Worm (Caenorhabditis elegans) whole organism, mixed stage, embryonic: ENCODE data around the gene F47G3.4.

Source experiments
- M03D4.4 ChIP-seq: sonication (generic microtip); optimal IDR thresholded peaks from 2 replicates; lab custom pipeline; 2017; ENCODE audit warnings: mild to moderate bottlenecking, missing genetic modification characterization, missing compliant biosample characterization
- bed-3 ChIP-seq: fragments of 200-800 bp; sonication (Bioruptor generic); optimal IDR thresholded peaks from 3 replicates; lab custom pipeline; 2018; ENCODE audit warnings: mild to moderate bottlenecking, missing genetic modification characterization, moderate library complexity, missing compliant biosample characterization
- blmp-1 ChIP-seq: fragments of 150-350 bp; optimal IDR thresholded peaks from 2 replicates; lab custom pipeline; 2014; ENCODE audit warnings: missing biosample characterization, missing genetic modification characterization
- ceh-39 ChIP-seq: fragments of 150-350 bp; optimal IDR thresholded peaks from 2 replicates; lab custom pipeline; 2014; ENCODE audit warnings: missing biosample characterization, missing genetic modification characterization
- ceh-43 ChIP-seq: fragments of 200-800 bp; sonication (Bioruptor generic); optimal IDR thresholded peaks from 2 replicates; lab custom pipeline; 2018; ENCODE audit warnings: mild to moderate bottlenecking, missing genetic modification characterization, moderate library complexity, missing compliant biosample characterization
- ceh-83 ChIP-seq: fragments of 200-800 bp; sonication (Bioruptor generic); optimal IDR thresholded peaks from 2 replicates; lab custom pipeline; 2018; ENCODE audit warnings: mild to moderate bottlenecking, missing genetic modification characterization, missing compliant biosample characterization
- ces-1 ChIP-seq: fragments of 150-350 bp; optimal IDR thresholded peaks from 2 replicates; lab custom pipeline; 2014; ENCODE audit warnings: missing biosample characterization, missing genetic modification reagents, missing genetic modification characterization
- cnd-1 ChIP-seq: fragments of 200-800 bp; sonication (Bioruptor generic); optimal IDR thresholded peaks from 2 replicates; lab custom pipeline; 2018; ENCODE audit warnings: mild to moderate bottlenecking, missing genetic modification characterization, missing compliant biosample characterization
- drap-1 ChIP-seq: fragments of 200-800 bp; sonication (Bioruptor generic); optimal IDR thresholded peaks from 3 replicates; lab custom pipeline; 2018; ENCODE audit warnings: mild to moderate bottlenecking, missing genetic modification characterization, missing compliant biosample characterization
- elt-1 ChIP-seq: sonication (generic microtip); optimal IDR thresholded peaks from 2 replicates; lab custom pipeline; 2017; ENCODE audit warnings: missing genetic modification characterization, mild to moderate bottlenecking, missing compliant biosample characterization, antibody characterized with exemption, moderate library complexity, borderline replicate concordance; ENCODE audit not compliant: insufficient read depth
- elt-3 ChIP-seq: fragments of 150-350 bp; optimal IDR thresholded peaks from 2 replicates; lab custom pipeline; 2014; ENCODE audit warnings: missing biosample characterization, missing genetic modification characterization
- flh-1 ChIP-seq: fragments of 200-800 bp; sonication (Bioruptor generic); optimal IDR thresholded peaks from 2 replicates; lab custom pipeline; 2018; ENCODE audit warnings: mild to moderate bottlenecking, missing genetic modification characterization, moderate library complexity, missing compliant biosample characterization
- ham-2 ChIP-seq: fragments of 200-800 bp; sonication (Bioruptor generic); optimal IDR thresholded peaks from 2 replicates; lab custom pipeline; 2018; ENCODE audit warnings: mild to moderate bottlenecking, missing genetic modification characterization, missing compliant biosample characterization
- hlh-1 ChIP-seq: fragments of 150-350 bp; optimal IDR thresholded peaks from 2 replicates; lab custom pipeline; 2014; ENCODE audit warnings: missing biosample characterization, missing genetic modification reagents, missing genetic modification characterization
- lin-32 ChIP-seq: fragments of 200-800 bp; sonication (Bioruptor generic); optimal IDR thresholded peaks from 2 replicates; lab custom pipeline; 2018; ENCODE audit warnings: mild to moderate bottlenecking, missing genetic modification characterization, missing compliant biosample characterization
- lsy-2 ChIP-seq: fragments of 150-350 bp; optimal IDR thresholded peaks from 2 replicates; lab custom pipeline; 2014; ENCODE audit warnings: missing biosample characterization, missing genetic modification characterization
- mab-5 ChIP-seq: fragments of 150-350 bp; optimal IDR thresholded peaks from 2 replicates; lab custom pipeline; 2014; ENCODE audit warnings: missing biosample characterization, missing genetic modification characterization
- mep-1 ChIP-seq: fragments of 150-350 bp; optimal IDR thresholded peaks from 2 replicates; lab custom pipeline; 2017; ENCODE audit warnings: missing biosample characterization, missing genetic modification reagents, missing genetic modification characterization, inconsistent platforms
- mls-2 ChIP-seq: sonication (generic microtip); optimal IDR thresholded peaks from 2 replicates; lab custom pipeline; 2016; ENCODE audit warnings: mild to moderate bottlenecking, missing genetic modification characterization, moderate library complexity, missing compliant biosample characterization
- nhr-2 ChIP-seq: fragments of 150-350 bp; optimal IDR thresholded peaks from 2 replicates; lab custom pipeline; 2014; ENCODE audit warnings: missing biosample characterization, missing genetic modification characterization
- nhr-237 ChIP-seq: fragments of 150-350 bp; optimal IDR thresholded peaks from 2 replicates; lab custom pipeline; 2014; ENCODE audit warnings: missing biosample characterization, missing genetic modification characterization
- nhr-28 ChIP-seq: fragments of 150-350 bp; optimal IDR thresholded peaks from 2 replicates; lab custom pipeline; 2014; ENCODE audit warnings: missing biosample characterization, missing genetic modification characterization
- nhr-76 ChIP-seq: sonication (generic microtip); optimal IDR thresholded peaks from 2 replicates; lab custom pipeline; 2017; ENCODE audit warnings: missing biosample characterization, missing genetic modification characterization
- pha-4 ChIP-seq: fragments of 150-350 bp; optimal IDR thresholded peaks from 2 replicates; lab custom pipeline; 2018; ENCODE audit warnings: missing biosample characterization, missing genetic modification reagents, missing genetic modification characterization
- sem-2 ChIP-seq: fragments of 200-800 bp; sonication (Bioruptor generic); optimal IDR thresholded peaks from 2 replicates; lab custom pipeline; 2018; ENCODE audit warnings: mild to moderate bottlenecking, missing genetic modification characterization, missing compliant biosample characterization
- snpc-4 ChIP-seq: fragments of 150-350 bp; optimal IDR thresholded peaks from 2 replicates; lab custom pipeline; 2014; ENCODE audit warnings: missing biosample characterization, missing genetic modification characterization
- sptf-1 ChIP-seq: sonication (generic microtip); optimal IDR thresholded peaks from 2 replicates; lab custom pipeline; 2017; ENCODE audit warnings: mild to moderate bottlenecking, missing genetic modification characterization, moderate library complexity, missing compliant biosample characterization
- tbx-8 ChIP-seq: fragments of 200-800 bp; sonication (Bioruptor generic); optimal IDR thresholded peaks from 2 replicates; lab custom pipeline; 2018; ENCODE audit warnings: mild to moderate bottlenecking, missing genetic modification characterization, moderate library complexity, missing compliant biosample characterization
- unc-39 ChIP-seq: fragments of 150-350 bp; optimal IDR thresholded peaks from 2 replicates; lab custom pipeline; 2014; ENCODE audit warnings: missing biosample characterization, missing genetic modification characterization
- unc-62 ChIP-seq: fragments of 150-350 bp; optimal IDR thresholded peaks from 2 replicates; lab custom pipeline; 2014; ENCODE audit warnings: missing biosample characterization, missing genetic modification reagents, missing genetic modification characterization
- ztf-11 ChIP-seq: fragments of 150-350 bp; optimal IDR thresholded peaks from 2 replicates; lab custom pipeline; 2014; ENCODE audit warnings: missing biosample characterization, missing genetic modification characterization

The F47G3.4 gene

ce11 chrX:2381282-2381681, at the start of gene F47G3.4:
Gene F47G3.4 (plus strand): TSS chrX:2381582.
- TF ChIP-seq snpc-4, result no peak
- no peak for TF ChIP-seq mab-5 (tag; lab: Kevin White, UChicago)
- no peak for TF ChIP-seq blmp-1 (tag; lab: Kevin White, UChicago)
- TF ChIP-seq ces-1 (GFP tag; lab: Kevin White, UChicago), result no peak
- no peak for TF ChIP-seq nhr-28 (tag; lab: Kevin White, UChicago)
- TF ChIP-seq flh-1 (GFP tag; lab: Kevin White, UChicago), result no peak
- no peak for TF ChIP-seq mls-2 (tag; lab: Kevin White, UChicago)
- no peak for TF ChIP-seq hlh-1
- TF ChIP-seq drap-1, result no peak
- TF ChIP-seq nhr-76, result no peak
- TF ChIP-seq ham-2 (GFP tag; lab: Kevin White, UChicago), result no peak
- no peak for TF ChIP-seq sem-2 (GFP tag; lab: Kevin White, UChicago)
- TF ChIP-seq unc-39 (tag; lab: Kevin White, UChicago), result no peak
- no peak for TF ChIP-seq nhr-237 (tag; lab: Kevin White, UChicago)
- no peak for TF ChIP-seq cnd-1 (tag; lab: Kevin White, UChicago)
- TF ChIP-seq ceh-43, result no peak
- TF ChIP-seq ceh-39, result no peak
- no peak for TF ChIP-seq lin-32 (GFP tag; lab: Kevin White, UChicago)
- TF ChIP-seq pha-4 (tag; lab: Kevin White, UChicago), result no peak
- TF ChIP-seq ztf-11 (tag; lab: Kevin White, UChicago), result no peak

DNA sequence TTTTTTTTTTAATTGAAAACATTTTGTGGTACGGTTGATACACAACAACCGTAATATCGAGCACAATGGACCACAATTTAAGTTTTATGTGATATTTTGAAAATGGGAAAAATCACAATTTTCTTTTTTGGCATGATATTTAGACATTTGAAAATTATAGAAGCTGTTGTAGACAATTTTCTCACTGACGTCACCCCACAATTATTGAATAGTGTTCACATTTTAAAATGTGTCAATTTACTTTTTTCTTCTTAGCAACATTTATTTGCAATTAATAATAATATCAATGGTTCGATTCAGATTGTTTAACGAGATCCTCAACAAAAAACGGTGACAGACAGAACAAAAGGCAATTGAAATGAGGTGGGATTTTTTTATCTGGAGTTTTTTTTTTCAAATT, 46.0 kb upstream of the F47G3.4 start, which contains the start of gene T01B6.1:
T01B6.1 (plus strand) TSS at position 301 of the 400 bp plus-strand sequence.
- no peak for TF ChIP-seq flh-1 (GFP tag; lab: Kevin White, UChicago)
- no peak for TF ChIP-seq ces-1 (GFP tag; lab: Kevin White, UChicago)
- no peak for TF ChIP-seq M03D4.4 (tag; lab: Kevin White, UChicago)
- no peak for TF ChIP-seq tbx-8
- no peak for TF ChIP-seq sem-2 (GFP tag; lab: Kevin White, UChicago)
- TF ChIP-seq pha-4 (tag; lab: Kevin White, UChicago), result no peak
- TF ChIP-seq sptf-1 (tag; lab: Kevin White, UChicago), result no peak
- no peak for TF ChIP-seq lsy-2 (tag; lab: Kevin White, UChicago)

DNA sequence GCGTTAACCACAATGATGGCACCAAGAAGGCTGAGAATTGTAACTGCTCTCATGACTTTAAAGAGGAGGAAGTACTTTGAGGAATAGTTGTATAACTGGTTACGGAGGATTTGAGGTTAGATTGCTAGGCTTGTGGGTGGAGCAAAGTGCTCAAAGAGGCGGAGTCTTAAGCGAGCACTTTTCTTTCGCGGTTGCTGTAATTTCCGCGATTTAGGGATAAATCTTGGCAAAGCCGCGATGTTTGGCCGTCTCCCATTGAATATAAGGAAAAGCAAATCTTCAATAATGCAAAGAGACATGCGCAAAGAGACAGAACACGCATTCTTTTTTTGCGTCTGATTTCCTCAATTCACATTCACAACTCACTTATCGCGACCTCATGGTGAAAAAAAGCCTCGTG, 43.2 kb upstream of the F47G3.4 start, which contains the start of gene nlp-45:
nlp-45 (minus strand) TSS at position 101 of the 400 bp plus-strand sequence.
- TF ChIP-seq sptf-1 (tag; lab: Kevin White, UChicago) (no peak), unc-62 (no peak), mls-2 (tag; lab: Kevin White, UChicago) (no peak), pha-4 (tag; lab: Kevin White, UChicago) (no peak), ces-1 (GFP tag; lab: Kevin White, UChicago) (no peak), nhr-2 (tag; lab: Kevin White, UChicago) (no peak), ztf-11 (tag; lab: Kevin White, UChicago) (no peak)

DNA sequence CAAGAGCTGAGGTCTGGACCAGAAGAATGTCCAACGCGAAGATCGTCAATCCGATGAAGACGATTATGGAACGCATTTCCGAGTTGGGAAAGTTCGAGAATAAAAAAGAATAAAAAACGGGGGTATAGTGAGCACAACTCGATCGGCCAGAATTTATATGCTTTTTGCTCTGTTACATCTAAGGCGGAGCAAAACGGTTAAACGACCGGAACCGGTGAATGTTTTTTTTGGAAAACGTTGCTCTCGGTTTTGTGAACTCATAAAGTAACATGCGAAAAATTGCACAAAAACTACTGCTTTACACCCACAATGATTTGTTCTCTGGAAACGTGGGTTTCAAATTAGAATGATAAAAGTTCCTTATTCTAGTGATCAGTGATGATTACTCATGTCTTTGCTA, 39.4 kb upstream of the F47G3.4 start, which contains the start of gene nlp-22:
nlp-22 (minus strand) TSS at position 101 of the 400 bp plus-strand sequence.
- TF ChIP-seq M03D4.4 (tag; lab: Kevin White, UChicago) (no peak), unc-39 (tag; lab: Kevin White, UChicago) (no peak), hlh-1 (no peak), sptf-1 (tag; lab: Kevin White, UChicago) (no peak)
- TF ChIP-seq, all 35 proteins: peak for 0

DNA sequence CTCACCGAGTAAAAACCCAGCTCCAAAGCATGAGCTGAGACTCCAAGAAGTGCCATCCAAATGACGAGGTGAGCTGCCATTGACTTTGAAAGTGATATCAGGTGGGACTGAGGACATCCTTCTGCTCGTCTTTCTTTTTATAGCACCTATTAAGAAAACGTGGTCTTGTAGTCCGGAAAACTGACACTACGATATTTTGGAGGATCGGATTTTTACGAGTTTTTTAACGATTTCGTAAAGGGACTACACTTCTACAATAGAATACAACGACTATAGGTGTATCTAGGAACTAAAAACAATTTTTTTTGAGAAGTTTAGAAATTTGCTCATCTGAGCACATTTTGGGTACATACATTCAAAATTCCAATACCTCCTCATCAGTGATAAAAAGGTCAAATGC, 38.5 kb upstream of the F47G3.4 start, which contains the start of gene nlp-23:
nlp-23 (minus strand) TSS at position 101 of the 400 bp plus-strand sequence.
- TF ChIP-seq ztf-11 (tag; lab: Kevin White, UChicago) (no peak), elt-3 (no peak), unc-39 (tag; lab: Kevin White, UChicago) (no peak), ceh-43 (no peak), sem-2 (GFP tag; lab: Kevin White, UChicago) (no peak), ceh-83 (no peak), drap-1 (no peak), lsy-2 (tag; lab: Kevin White, UChicago) (no peak), elt-1 (tag; lab: Kevin White, UChicago) (no peak), blmp-1 (tag; lab: Kevin White, UChicago) (no peak), bed-3 (GFP tag; lab: Kevin White, UChicago) (no peak), mls-2 (tag; lab: Kevin White, UChicago) (no peak), mep-1 (no peak), pha-4 (tag; lab: Kevin White, UChicago) (no peak), nhr-28 (tag; lab: Kevin White, UChicago) (no peak)
